Fruit fly (Drosophila melanogaster): ENCODE results near the gene ATPsynE.

The ATPsynE gene

dm6 chr3R:14370199-14370933 lies 43.6 kb downstream of the ATPsynE start (continued):
- TF ChIP-seq Sox100B (GFP tag; optimal IDR thresholded peaks at IDR 0.05), result peak; percentile 58
- TF ChIP-seq CG16815 (GFP tag; optimal IDR thresholded peaks at IDR 0.05), result peak; percentile 55
- TF ChIP-seq danr (GFP tag; IDR thresholded peaks at IDR 0.05), result peak; percentile 39; the same call in 1 of the 2 replicates
- peak; percentile 85 for TF ChIP-seq stc (GFP tag; IDR thresholded peaks at IDR 0.05)
- peak; percentile 70 for TF ChIP-seq CG1603 (tag; optimal IDR thresholded peaks at IDR 0.05)
- TF ChIP-seq Dll (GFP tag; IDR thresholded peaks at IDR 0.05; ENCODE audit: partially characterized antibody), result no peak
- TF ChIP-seq so (GFP tag; IDR thresholded peaks at IDR 0.05), result peak; percentile 87
- peak; percentile 70 for TF ChIP-seq CG18599 (GFP tag; optimal IDR thresholded peaks at IDR 0.05)
- peak; percentile 64 for TF ChIP-seq CG7786 (GFP tag; optimal IDR thresholded peaks at IDR 0.05)
- TF ChIP-seq slou (GFP tag; optimal IDR thresholded peaks at IDR 0.05), result peak; percentile 27
- peak; percentile 71 for TF ChIP-seq pnt (GFP tag; optimal IDR thresholded peaks at IDR 0.05)
- no peak for TF ChIP-seq CG3995 (GFP tag; optimal IDR thresholded peaks at IDR 0.05)
- peak; percentile 34 for TF ChIP-seq nau (GFP tag; optimal IDR thresholded peaks at IDR 0.05)
- TF ChIP-seq usp (GFP tag; optimal IDR thresholded peaks at IDR 0.05), result no peak
- peak; percentile 84 for TF ChIP-seq CG15269 (tag; optimal IDR thresholded peaks at IDR 0.05)
- TF ChIP-seq unpg (GFP tag; optimal IDR thresholded peaks at IDR 0.05), result peak; percentile 85
- peak; percentile 50 for TF ChIP-seq CG1647 (GFP tag; optimal IDR thresholded peaks at IDR 0.05)
- peak; percentile 53 for TF ChIP-seq CG10147 (GFP tag; optimal IDR thresholded peaks at IDR 0.05)
- TF ChIP-seq CG1233 (GFP tag; optimal IDR thresholded peaks at IDR 0.05), result peak; percentile 16
- TF ChIP-seq HLHmδ (GFP tag; optimal IDR thresholded peaks at IDR 0.05), result no peak
- TF ChIP-seq corto (GFP tag; optimal IDR thresholded peaks at IDR 0.05), result peak; percentile 78
- no peak for TF ChIP-seq fd102C (GFP tag; optimal IDR thresholded peaks at IDR 0.05)
- TF ChIP-seq CG7839 (tag; optimal IDR thresholded peaks at IDR 0.05), result peak; percentile 83
- TF ChIP-seq CG9215 (GFP tag; IDR thresholded peaks at IDR 0.05), result peak; percentile 62
- no peak for TF ChIP-seq kay (GFP tag; optimal IDR thresholded peaks at IDR 0.05)
- TF ChIP-seq CG3163 (GFP tag; optimal IDR thresholded peaks at IDR 0.05), result peak; percentile 48
- TF ChIP-seq MBD-R2 (GFP tag; IDR thresholded peaks at IDR 0.05), result 0 out of 2 replicates have a peak, but pooled peaks have one; percentile 25
- no peak for TF ChIP-seq CG13894 (tag; optimal IDR thresholded peaks at IDR 0.05)
- peak; percentile 74 for TF ChIP-seq CG17361 (GFP tag; IDR thresholded peaks at IDR 0.05)
- no peak for TF ChIP-seq Spps (tag; optimal IDR thresholded peaks at IDR 0.05)
- TF ChIP-seq CG11093 (GFP tag; IDR thresholded peaks at IDR 0.05), result peak; percentile 74
- peak; percentile 27 for TF ChIP-seq sima (GFP tag; optimal IDR thresholded peaks at IDR 0.05)
- peak; percentile 46 for TF ChIP-seq Antp (GFP tag; optimal IDR thresholded peaks at IDR 0.05)
- peak; percentile 73 for TF ChIP-seq Blimp-1 (GFP tag; optimal IDR thresholded peaks at IDR 0.05)
- no peak for TF ChIP-seq CG31388 (GFP tag; optimal IDR thresholded peaks at IDR 0.05)
- TF ChIP-seq CG4360 (GFP tag; IDR thresholded peaks at IDR 0.05), result no peak
- no peak for TF ChIP-seq zen2 (GFP tag; IDR thresholded peaks at IDR 0.05; ENCODE audit: partially characterized antibody)
- TF ChIP-seq knrl (GFP tag; IDR thresholded peaks at IDR 0.05; ENCODE audit: partially characterized antibody), result no peak
- TF ChIP-seq fd96Cb (tag; optimal IDR thresholded peaks at IDR 0.05), result peak; percentile 67
- TF ChIP-seq gsb-n (tag; optimal IDR thresholded peaks at IDR 0.05), result peak; percentile 39
- peak; percentile 58 for TF ChIP-seq caup (GFP tag; optimal IDR thresholded peaks at IDR 0.05; ENCODE audit: severe bottlenecking)
- TF ChIP-seq Usf (GFP tag; optimal IDR thresholded peaks at IDR 0.05), result peak; percentile 11
- TF ChIP-seq jumu (GFP tag; optimal IDR thresholded peaks at IDR 0.05), result peak; percentile 65
- peak in 1 of 2 experiments; percentile 34 for TF ChIP-seq crp (GFP tag; optimal IDR thresholded peaks at IDR 0.05)
- no peak for TF ChIP-seq CG7987 (GFP tag; optimal IDR thresholded peaks at IDR 0.05)
- peak; percentile 98 for TF ChIP-seq sens (GFP tag)
- peak; percentile 73 for TF ChIP-seq HLH3B (GFP tag; IDR thresholded peaks at IDR 0.05)
- no peak for TF ChIP-seq Doc2 (GFP tag; IDR thresholded peaks at IDR 0.05)
- peak; percentile 73 to 84 for TF ChIP-seq chif (GFP tag; optimal IDR thresholded peaks at IDR 0.05)
